Worm (Caenorhabditis elegans): ENCODE results near the gene F38E1.10.

F38E1.10 gene

ce11 chrV:8375419-8375818 lies at the start of gene F38E1.10:
Gene F38E1.10, minus strand, starts transcription at chrV:8375519.
- no peak for TF ChIP-seq unc-62 (GFP tag; optimal IDR thresholded peaks at IDR 0.05)
- TF ChIP-seq nhr-43 (tag; optimal IDR thresholded peaks at IDR 0.05; ENCODE audit: poor library complexity, severe bottlenecking) = no peak
- TF ChIP-seq elt-1 (tag; optimal IDR thresholded peaks at IDR 0.05) = no peak
- no peak for TF ChIP-seq pqm-1 (tag; optimal IDR thresholded peaks at IDR 0.05)
- no peak for TF ChIP-seq R02D3.7 (tag; optimal IDR thresholded peaks at IDR 0.05)
- TF ChIP-seq nhr-12 (tag; optimal IDR thresholded peaks at IDR 0.05) = no peak
- no peak for TF ChIP-seq ama-1 (optimal IDR thresholded peaks at IDR 0.05)
- TF ChIP-seq nhr-237 (tag; optimal IDR thresholded peaks at IDR 0.05) = no peak
- TF ChIP-seq ceh-16 (tag; optimal IDR thresholded peaks at IDR 0.05) = no peak
- no peak for TF ChIP-seq hmg-11 (tag; optimal IDR thresholded peaks at IDR 0.05)

DNA sequence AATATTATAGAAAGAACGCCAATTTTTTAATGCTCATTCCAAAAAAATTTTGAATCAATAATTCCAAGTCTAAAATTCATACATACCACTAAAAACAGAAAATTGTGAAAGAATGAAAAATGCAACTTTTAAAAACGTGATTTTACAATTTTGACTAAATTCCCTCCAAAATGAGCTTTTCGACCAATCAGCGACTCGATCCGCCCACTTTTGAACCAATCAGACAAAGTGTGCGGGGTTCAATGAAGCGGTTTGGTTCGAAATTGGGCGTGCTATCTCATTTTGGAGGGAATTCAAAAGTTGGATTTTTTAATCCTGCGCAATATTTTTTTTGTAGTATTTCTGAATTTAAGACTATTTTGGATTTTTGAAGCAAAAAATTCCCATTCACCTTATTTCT lies 42.0 kb upstream of the F38E1.10 start:
- TF ChIP-seq nfya-1 (tag; optimal IDR thresholded peaks at IDR 0.05; ENCODE audit: insufficient read depth) = peak; percentile 69
- no peak for TF ChIP-seq jun-1 (tag; optimal IDR thresholded peaks at IDR 0.05)
- TF ChIP-seq mdl-1 (tag; optimal IDR thresholded peaks at IDR 0.05) = no peak
- TF ChIP-seq unc-62 (GFP tag; optimal IDR thresholded peaks at IDR 0.05) = no peak
- no peak for TF ChIP-seq nhr-28 (tag; optimal IDR thresholded peaks at IDR 0.05)

ce11 chrV:8415113-8415530 lies 39.8 kb upstream of the F38E1.10 start:
- TF ChIP-seq egl-5 (tag; optimal IDR thresholded peaks at IDR 0.05) = no peak
- no peak for TF ChIP-seq ceh-16 (tag; optimal IDR thresholded peaks at IDR 0.05)

- no peak for TF ChIP-seq aly-2 (tag; optimal IDR thresholded peaks at IDR 0.05)
- no peak for TF ChIP-seq skn-1 (tag; optimal IDR thresholded peaks at IDR 0.05)
- TF ChIP-seq ceh-16 (tag; optimal IDR thresholded peaks at IDR 0.05) = no peak
- no peak for TF ChIP-seq elt-1 (tag; optimal IDR thresholded peaks at IDR 0.05)
- TF ChIP-seq daf-12 (tag; optimal IDR thresholded peaks at IDR 0.05) = no peak
- no peak for TF ChIP-seq nhr-77 (tag; optimal IDR thresholded peaks at IDR 0.05)
- TF ChIP-seq mdl-1 (tag; optimal IDR thresholded peaks at IDR 0.05) = no peak
- TF ChIP-seq egl-27 (tag; optimal IDR thresholded peaks at IDR 0.05) = no peak
- TF ChIP-seq nhr-76 (tag; optimal IDR thresholded peaks at IDR 0.05) = no peak
Measured at ce11 chrV:8414036-8414728, 38.9 kb upstream of the F38E1.10 start, which contains the start of gene pos-1. Gene pos-1, plus strand, starts transcription at chrV:8414086.

- TF ChIP-seq nhr-77 (tag; optimal IDR thresholded peaks at IDR 0.05) (no peak), eor-1 (tag; optimal IDR thresholded peaks at IDR 0.05) (no peak), ama-1 (optimal IDR thresholded peaks at IDR 0.05) (no peak), mdl-1 (tag; optimal IDR thresholded peaks at IDR 0.05) (no peak), ceh-82 (tag; optimal IDR thresholded peaks at IDR 0.05) (no peak), ceh-28 (tag; optimal IDR thresholded peaks at IDR 0.05) (no peak), nfya-1 (tag; optimal IDR thresholded peaks at IDR 0.05; ENCODE audit: insufficient read depth) (no peak)
Measured at ce11 chrV:8413432-8414021, 38.2 kb upstream of the F38E1.10 start, which contains the start of gene vha-18. Gene vha-18, minus strand, starts transcription at chrV:8413482.

ce11 chrV:8410406-8410805 lies 35.1 kb upstream of the F38E1.10 start, which contains the start of gene F52E1.2:
Gene F52E1.2, plus strand, starts transcription at chrV:8410595.
- TF ChIP-seq skn-1 (tag; optimal IDR thresholded peaks at IDR 0.05) (no peak), jun-1 (tag; optimal IDR thresholded peaks at IDR 0.05) (no peak), ceh-16 (tag; optimal IDR thresholded peaks at IDR 0.05) (no peak), snpc-4 (tag; optimal IDR thresholded peaks at IDR 0.05) (no peak), fkh-10 (GFP tag; optimal IDR thresholded peaks at IDR 0.05) (no peak), hmg-11 (tag; optimal IDR thresholded peaks at IDR 0.05) (no peak), ceh-82 (tag; optimal IDR thresholded peaks at IDR 0.05) (no peak), unc-39 (tag; optimal IDR thresholded peaks at IDR 0.05) (no peak), nhr-77 (tag; optimal IDR thresholded peaks at IDR 0.05) (no peak), ZK546.5 (tag; optimal IDR thresholded peaks at IDR 0.05) (no peak), lin-15B (tag; optimal IDR thresholded peaks at IDR 0.05) (no peak), nhr-67 (tag; optimal IDR thresholded peaks at IDR 0.05) (no peak)

Measured in whole organism, L3 larva.